Worm (Caenorhabditis elegans): ENCODE data around the gene F32E10.5.
A peak's percentile ranks its signal among the peaks of the same experiment; 100 is the strongest.

The F32E10.5 gene

DNA sequence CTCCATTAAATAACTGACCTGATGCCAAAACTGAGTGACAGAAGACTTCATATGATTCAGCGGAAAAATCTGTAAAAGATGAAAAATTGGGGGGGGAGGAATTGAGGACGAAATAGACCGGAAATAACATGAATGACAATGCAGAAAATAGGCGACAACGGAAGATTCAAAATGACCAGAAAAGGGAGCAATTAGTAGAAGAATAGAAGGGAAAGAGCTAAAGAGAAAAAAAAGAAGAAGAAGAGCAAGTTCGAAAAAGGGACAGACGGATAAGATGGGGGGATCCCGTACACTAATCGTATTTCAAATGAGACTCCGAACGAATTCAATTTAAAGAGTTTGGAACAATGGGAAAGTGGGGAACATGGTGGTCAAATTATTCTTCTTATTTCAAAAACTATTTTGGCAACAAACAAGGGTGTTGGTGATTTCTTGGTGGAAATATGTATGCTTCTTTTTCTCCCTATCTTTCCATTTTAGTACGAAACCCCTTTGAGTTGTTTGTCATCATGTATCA lies 35.6 kb downstream of the F32E10.5 start, which contains the start of gene R05G6.10:
R05G6.10 (minus strand) TSS at position 51 of the 517 bp plus-strand sequence.
- TF ChIP-seq T26A8.4 (GFP tag; IDR thresholded peaks at IDR 0.05) (no peak), unc-62 (GFP tag; optimal IDR thresholded peaks at IDR 0.05 in 1 of 2) (peak in 1 of 2 experiments; percentile 88), unc-62 (tag; optimal IDR thresholded peaks at IDR 0.05) (no peak)

DNA sequence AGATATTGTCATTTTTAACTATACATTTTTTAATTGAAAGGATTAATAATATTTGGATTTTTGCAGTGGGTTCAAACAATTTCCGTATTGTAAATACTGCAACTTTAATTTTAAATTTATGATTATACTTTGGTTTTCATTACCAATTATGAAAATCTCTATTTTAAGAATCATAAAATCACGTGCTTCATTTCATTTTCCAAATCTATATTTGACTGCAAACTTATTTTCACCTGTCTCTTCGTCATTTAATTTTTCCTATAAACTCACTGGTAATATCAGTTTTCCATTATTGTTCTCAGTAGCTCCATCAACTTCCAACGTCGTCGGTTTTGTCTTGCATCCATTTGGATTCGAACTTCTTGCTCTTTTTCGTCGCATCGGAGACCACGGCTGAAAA lies 45.8 kb downstream of the F32E10.5 start, which contains the start of gene R05G6.1:
R05G6.1 (plus strand) TSS at position 301 of the 400 bp plus-strand sequence.
- TF ChIP-seq nhr-102 (tag; optimal IDR thresholded peaks at IDR 0.05): no peak
- no peak for TF ChIP-seq mep-1 (tag; optimal IDR thresholded peaks at IDR 0.05)
- no peak for TF ChIP-seq Y105C5A.15 (GFP tag; IDR thresholded peaks at IDR 0.05)
- TF ChIP-seq T26A8.4 (GFP tag; IDR thresholded peaks at IDR 0.05): no peak
- TF ChIP-seq F10B5.3 (tag; optimal IDR thresholded peaks at IDR 0.05): no peak
- no peak for TF ChIP-seq ces-1 (GFP tag; optimal IDR thresholded peaks at IDR 0.05)
- TF ChIP-seq vab-7 (GFP tag; IDR thresholded peaks at IDR 0.05): no peak
- no peak for TF ChIP-seq nhr-28 (tag; optimal IDR thresholded peaks at IDR 0.05)
- TF ChIP-seq attf-4 (tag; optimal IDR thresholded peaks at IDR 0.05): no peak
- no peak for TF ChIP-seq F26F4.8 (GFP tag; conservative IDR thresholded peaks at IDR 0.05)
- TF ChIP-seq F49E8.2 (tag; optimal IDR thresholded peaks at IDR 0.05; ENCODE audit: borderline replicate concordance): no peak

DNA sequence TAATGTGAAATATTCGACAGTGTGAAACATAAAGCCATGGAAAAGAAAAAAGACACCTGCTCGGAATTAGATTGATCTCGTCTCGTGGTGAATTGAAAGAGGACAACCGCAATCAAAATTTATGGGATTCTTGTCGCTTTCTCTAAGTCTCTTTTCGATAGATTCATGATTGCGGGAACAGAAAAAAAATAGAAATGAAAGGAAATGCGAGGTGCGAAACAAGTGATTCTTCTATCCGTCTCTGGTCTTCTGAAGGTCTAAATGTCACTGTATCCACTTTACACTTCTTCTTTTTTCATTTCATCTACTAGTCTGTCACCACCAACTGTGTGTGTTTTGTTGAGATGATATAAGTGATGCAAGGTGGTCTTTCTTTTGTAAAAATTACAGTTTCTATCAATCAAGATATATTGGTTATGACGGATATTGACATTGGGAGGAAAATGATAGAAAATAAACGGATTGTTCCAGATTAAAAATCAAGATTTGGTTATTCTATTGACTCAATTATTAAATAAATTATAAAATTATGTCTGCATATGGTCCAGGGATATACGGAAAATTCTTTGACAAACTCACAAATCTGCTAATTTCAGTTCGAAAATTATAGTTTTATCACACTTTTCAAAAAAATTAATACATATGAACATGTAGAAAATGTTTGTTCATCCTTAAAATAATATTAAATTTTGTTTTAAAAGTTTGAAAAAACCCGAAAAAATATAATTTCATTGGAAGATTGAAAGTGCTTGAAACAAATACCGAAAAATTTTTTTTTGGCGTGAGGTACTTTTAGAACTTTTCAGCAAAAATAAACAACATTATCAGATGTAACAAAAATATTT lies 47.7 kb downstream of the F32E10.5 start:
- TF ChIP-seq mdl-1 (tag; optimal IDR thresholded peaks at IDR 0.05) (peak in 1 of 2 experiments; percentile 34), madf-9 (GFP tag; conservative IDR thresholded peaks at IDR 0.05) (no peak), php-3 (GFP tag; IDR thresholded peaks at IDR 0.05) (no peak), nhr-77 (tag; optimal IDR thresholded peaks at IDR 0.05) (no peak), Y105C5A.15 (GFP tag; IDR thresholded peaks at IDR 0.05) (no peak), saeg-2 (GFP tag; IDR thresholded peaks at IDR 0.05) (no peak), madf-5 (GFP tag; IDR thresholded peaks at IDR 0.05) (no peak), daf-12 (tag; optimal IDR thresholded peaks at IDR 0.05) (no peak), lim-7 (GFP tag; IDR thresholded peaks at IDR 0.05) (no peak), lin-15B (tag; optimal IDR thresholded peaks at IDR 0.05) (no peak), Y48G9A.11 (GFP tag; IDR thresholded peaks at IDR 0.05) (no peak), hlh-30 (tag; optimal IDR thresholded peaks at IDR 0.05; ENCODE audit: insufficient read depth) (peak; percentile 33), ZK546.5 (tag; optimal IDR thresholded peaks at IDR 0.05) (no peak), T26A8.4 (GFP tag; IDR thresholded peaks at IDR 0.05) (no peak), F37D6.2 (tag; optimal IDR thresholded peaks at IDR 0.05) (no peak), nhr-11 (tag; optimal IDR thresholded peaks at IDR 0.05) (no peak), nhr-28 (tag; optimal IDR thresholded peaks at IDR 0.05) (peak; percentile 34), daf-16 (GFP tag; optimal IDR thresholded peaks at IDR 0.05) (no peak), daf-16 (tag; optimal IDR thresholded peaks at IDR 0.05) (no peak), unc-130 (GFP tag; optimal IDR thresholded peaks at IDR 0.05) (no peak), mxl-2 (GFP tag; conservative IDR thresholded peaks at IDR 0.05) (no peak), set-16 (GFP tag; IDR thresholded peaks at IDR 0.05) (no peak), ama-1 (optimal IDR thresholded peaks at IDR 0.05) (no peak), ceh-82 (tag; optimal IDR thresholded peaks at IDR 0.05) (no peak), ces-1 (GFP tag; optimal IDR thresholded peaks at IDR 0.05) (no peak), nhr-6 (tag; optimal IDR thresholded peaks at IDR 0.05) (no peak), cey-2 (tag; optimal IDR thresholded peaks at IDR 0.05; ENCODE audit: borderline replicate concordance, insufficient read depth) (peak; percentile 30), rbr-2 (tag; optimal IDR thresholded peaks at IDR 0.05) (no peak), ztf-7 (tag; optimal IDR thresholded peaks at IDR 0.05) (no peak), unc-62 (GFP tag; optimal IDR thresholded peaks at IDR 0.05 in 1 of 2) (peak in 1 of 2 experiments; percentile 90), unc-62 (tag; optimal IDR thresholded peaks at IDR 0.05) (no peak), ceh-44 (GFP tag; IDR thresholded peaks at IDR 0.05) (no peak), aha-1 (tag) (peak; percentile 92), F44E2.7 (GFP tag; IDR thresholded peaks at IDR 0.05) (no peak), R02D3.7 (tag; optimal IDR thresholded peaks at IDR 0.05) (no peak), F10B5.3 (tag; optimal IDR thresholded peaks at IDR 0.05) (no peak), unc-39 (tag; optimal IDR thresholded peaks at IDR 0.05) (no peak), tra-1 (GFP tag; IDR thresholded peaks at IDR 0.05) (no peak)

Data from whole organism, L4 larva.